Worm (Caenorhabditis elegans): ENCODE measurements around the gene ZK381.2.

ce11 chrIV:6946832-6947231 lies 18.5 kb upstream of the ZK381.2 start:
- TF ChIP-seq nhr-12 (tag; optimal IDR thresholded peaks at IDR 0.05) (no peak), tbx-2 (tag; optimal IDR thresholded peaks at IDR 0.05) (no peak), elt-3 (tag; optimal IDR thresholded peaks at IDR 0.05) (no peak), nhr-11 (tag; optimal IDR thresholded peaks at IDR 0.05) (no peak), aly-2 (tag; optimal IDR thresholded peaks at IDR 0.05) (no peak), ztf-11 (tag; optimal IDR thresholded peaks at IDR 0.05) (no peak), nhr-25 (tag; optimal IDR thresholded peaks at IDR 0.05) (no peak), elt-1 (tag; optimal IDR thresholded peaks at IDR 0.05) (no peak), fos-1 (tag; optimal IDR thresholded peaks at IDR 0.05) (no peak), fkh-10 (GFP tag; optimal IDR thresholded peaks at IDR 0.05) (no peak), zag-1 (tag; optimal IDR thresholded peaks at IDR 0.05) (no peak), snpc-4 (tag; optimal IDR thresholded peaks at IDR 0.05) (no peak), nfya-1 (tag; optimal IDR thresholded peaks at IDR 0.05; ENCODE audit: insufficient read depth) (peak; percentile 22), nhr-77 (tag; optimal IDR thresholded peaks at IDR 0.05) (no peak)

Data from whole organism, L3 larva.